Worm (Caenorhabditis elegans) whole organism, L4 larva: ENCODE measurements around the gene F58E6.4.

Source experiments
- D1046.2 ChIP-seq: fragments of 200-800 bp; sonication (Bioruptor generic); IDR thresholded peaks from 2 replicates; pipeline ENCODE4 v1.3.6; 2022; ENCODE audit warnings: missing genetic modification characterization, missing compliant biosample characterization
- F37D6.2 ChIP-seq: sonication (generic microtip); optimal IDR thresholded peaks from 2 replicates; lab custom pipeline; 2016; ENCODE audit warnings: mild to moderate bottlenecking, missing genetic modification characterization, missing compliant biosample characterization
- R02D3.7 ChIP-seq: fragments of 150-350 bp; sonication (generic microtip); optimal IDR thresholded peaks from 3 replicates; lab custom pipeline; 2014; ENCODE audit warnings: missing biosample characterization, missing genetic modification characterization
- T20F7.1 ChIP-seq: fragments of 200-800 bp; sonication (Bioruptor generic); optimal IDR thresholded peaks from 2 replicates; lab custom pipeline; 2018; ENCODE audit warnings: mild to moderate bottlenecking, missing genetic modification characterization, missing compliant biosample characterization
- Y105C5A.15 ChIP-seq: fragments of 200-800 bp; sonication (Bioruptor generic); IDR thresholded peaks from 2 replicates; pipeline ENCODE4 v1.3.6; 2022; ENCODE audit warnings: missing genetic modification characterization, missing compliant biosample characterization
- aha-1 ChIP-seq: fragments of 150-350 bp; peaks from one replicate; lab custom pipeline; 2014; ENCODE audit warnings: missing biosample characterization, missing genetic modification characterization
- ama-1 ChIP-seq: fragments of 150-350 bp; optimal IDR thresholded peaks from 2 replicates; lab custom pipeline; 2014; ENCODE audit warnings: inconsistent platforms, mixed read lengths
- attf-4 ChIP-seq: sonication (generic microtip); optimal IDR thresholded peaks from 3 replicates; lab custom pipeline; 2017; ENCODE audit warnings: missing biosample characterization, missing genetic modification characterization
- ceh-28 ChIP-seq: fragments of 150-350 bp; optimal IDR thresholded peaks from 2 replicates; lab custom pipeline; 2014; ENCODE audit warnings: missing biosample characterization, missing genetic modification reagents, missing genetic modification characterization
- ceh-32 ChIP-seq: sonication (generic microtip); optimal IDR thresholded peaks from 2 replicates; lab custom pipeline; 2016; ENCODE audit warnings: mild to moderate bottlenecking, missing genetic modification characterization, missing compliant biosample characterization; ENCODE audit not compliant: poor library complexity
- ces-1 ChIP-seq: fragments of 150-350 bp; sonication (generic microtip); optimal IDR thresholded peaks from 4 replicates; lab custom pipeline; 2014; ENCODE audit warnings: missing biosample characterization, missing genetic modification reagents, missing genetic modification characterization
- cey-2 ChIP-seq: sonication (generic microtip); optimal IDR thresholded peaks from 3 replicates; lab custom pipeline; 2017; ENCODE audit warnings: missing genetic modification characterization, mild to moderate bottlenecking, missing compliant biosample characterization, antibody characterized with exemption, borderline replicate concordance; ENCODE audit not compliant: insufficient read depth
- ctbp-1 ChIP-seq: fragments of 200-800 bp; sonication (Bioruptor generic); IDR thresholded peaks from 2 replicates; pipeline ENCODE4 v1.3.6; 2022; ENCODE audit warnings: missing genetic modification reagents, missing genetic modification characterization, missing compliant biosample characterization
- dmd-6 ChIP-seq: fragments of 200-800 bp; sonication (Bioruptor generic); IDR thresholded peaks from 2 replicates; pipeline ENCODE4 v1.3.6; 2022; ENCODE audit warnings: missing genetic modification reagents, missing genetic modification characterization, missing compliant biosample characterization
- dpl-1 ChIP-seq: fragments of 150-350 bp; optimal IDR thresholded peaks from 2 replicates; lab custom pipeline; 2014; ENCODE audit warnings: missing biosample characterization, missing genetic modification reagents, missing genetic modification characterization
- fkh-10 ChIP-seq: fragments of 150-350 bp; optimal IDR thresholded peaks from 2 replicates; lab custom pipeline; 2014; ENCODE audit warnings: missing biosample characterization, missing genetic modification reagents, missing genetic modification characterization
- gei-8 ChIP-seq: fragments of 200-800 bp; sonication (Bioruptor generic); optimal IDR thresholded peaks from 2 replicates; lab custom pipeline; 2018; ENCODE audit warnings: mild to moderate bottlenecking, missing genetic modification characterization, missing compliant biosample characterization
- hlh-11 ChIP-seq: fragments of 200-800 bp; sonication (Bioruptor generic); optimal IDR thresholded peaks from 2 replicates; lab custom pipeline; 2018; ENCODE audit warnings: mild to moderate bottlenecking, missing genetic modification characterization, missing compliant biosample characterization
- lsy-2 ChIP-seq, 2 experiments: fragments of 150-350 bp in 1 of 2; sonication (generic microtip) in 1 of 2; optimal IDR thresholded peaks; 2 replicates each; lab custom pipeline; 2014 to 2017; ENCODE audit warnings: missing biosample characterization in 2 of 2, missing genetic modification characterization in 2 of 2
- madf-5 ChIP-seq, 2 experiments: fragments of 200-800 bp; sonication (Bioruptor generic); IDR thresholded peaks; 2 replicates each; pipeline ENCODE4 v1.3.6; 2022; ENCODE audit warnings: missing compliant biosample characterization in 2 of 2, missing genetic modification characterization in 2 of 2
- mdl-1 ChIP-seq, 2 experiments: fragments of 150-350 bp in 1 of 2; sonication (generic microtip) in 1 of 2; optimal IDR thresholded peaks; 2 replicates each; lab custom pipeline; 2014 to 2017; ENCODE audit warnings: missing biosample characterization in 2 of 2, missing genetic modification characterization in 2 of 2
- mxl-2 ChIP-seq: fragments of 200-800 bp; sonication (Bioruptor generic); conservative IDR thresholded peaks from 2 replicates; pipeline ENCODE4 v1.3.6; 2022; ENCODE audit warnings: missing genetic modification reagents, missing genetic modification characterization, missing compliant biosample characterization
- nhr-10 ChIP-seq: fragments of 150-350 bp; optimal IDR thresholded peaks from 2 replicates; lab custom pipeline; 2014; ENCODE audit warnings: missing biosample characterization, missing genetic modification characterization
- nhr-102 ChIP-seq: sonication (generic microtip); optimal IDR thresholded peaks from 2 replicates; lab custom pipeline; 2016; ENCODE audit warnings: mild to moderate bottlenecking, missing genetic modification characterization, moderate library complexity, missing compliant biosample characterization
- nhr-111 ChIP-seq: fragments of 200-800 bp; sonication (Bioruptor generic); optimal IDR thresholded peaks from 2 replicates; lab custom pipeline; 2018; ENCODE audit warnings: mild to moderate bottlenecking, missing genetic modification characterization, missing compliant biosample characterization
- nhr-25 ChIP-seq: sonication (generic microtip); optimal IDR thresholded peaks from 2 replicates; lab custom pipeline; 2017; ENCODE audit warnings: missing genetic modification characterization, mild to moderate bottlenecking, missing compliant biosample characterization, antibody characterized with exemption, moderate library complexity, borderline replicate concordance; ENCODE audit not compliant: insufficient read depth
- rbr-2 ChIP-seq: sonication (generic microtip); optimal IDR thresholded peaks from 2 replicates; lab custom pipeline; 2016; ENCODE audit warnings: missing genotype, missing genetic modification characterization, missing compliant biosample characterization
- sdz-12 ChIP-seq: fragments of 200-800 bp; sonication (Bioruptor generic); optimal IDR thresholded peaks from 2 replicates; lab custom pipeline; 2018; ENCODE audit warnings: mild to moderate bottlenecking, missing genetic modification characterization, missing compliant biosample characterization
- set-16 ChIP-seq: fragments of 200-800 bp; sonication (Bioruptor generic); IDR thresholded peaks from 2 replicates; pipeline ENCODE4 v1.3.6; 2022; ENCODE audit warnings: missing genetic modification reagents, missing genetic modification characterization, missing compliant biosample characterization
- unc-39 ChIP-seq: sonication (generic microtip); optimal IDR thresholded peaks from 2 replicates; lab custom pipeline; 2017; ENCODE audit warnings: missing biosample characterization, missing genetic modification characterization
- unc-62 ChIP-seq, 3 experiments: fragments of 150-350 bp in 1 of 3; sonication (generic microtip); optimal IDR thresholded peaks in 2 of 3; peaks in 1 of 3; 1 replicate in 1 of 3; 2 replicates in 2 of 3; lab custom pipeline; 2014 to 2017; ENCODE audit warnings: missing biosample characterization in 3 of 3, missing genetic modification characterization in 3 of 3, missing genetic modification reagents in 3 of 3, missing genotype in 1 of 3

Gene F58E6.4

ce11 chrV:9768828-9769778, 18.9 kb upstream of the F58E6.4 start, which contains the start of gene unc-42:
TSS of gene unc-42 (minus strand) at chrV:9769391.
- no peak for TF ChIP-seq hlh-11
- TF ChIP-seq aha-1 (tag; lab: Kevin White, UChicago), result peak; percentile 2
- no peak for TF ChIP-seq mxl-2
- peak in 1 of 2 experiments; percentile 4 for TF ChIP-seq unc-62 (GFP tag; optimal IDR thresholded peaks at IDR 0.05 in 1 of 2; lab: Kevin White, UChicago)
- no peak for TF ChIP-seq unc-62 (tag; optimal IDR thresholded peaks at IDR 0.05; lab: Kevin White, UChicago)
- peak; percentile 70 for TF ChIP-seq ctbp-1 (GFP tag; lab: Robert Waterston, UW)
- TF ChIP-seq set-16 (GFP tag; lab: Robert Waterston, UW), result peak; percentile 93
- TF ChIP-seq ces-1, result peak; percentile 100
- no peak for TF ChIP-seq nhr-102 (tag; lab: Kevin White, UChicago)
- no peak for TF ChIP-seq cey-2 (tag; lab: Kevin White, UChicago)
- no peak for TF ChIP-seq madf-5 (GFP tag; IDR thresholded peaks at IDR 0.05; lab: Robert Waterston, UW)
- peak in 1 of 2 experiments; percentile 40 for TF ChIP-seq lsy-2 (tag; optimal IDR thresholded peaks at IDR 0.05; lab: Kevin White, UChicago)
- TF ChIP-seq gei-8 (GFP tag; lab: Kevin White, UChicago), result no peak
- TF ChIP-seq fkh-10, result peak; percentile 73
- no peak for TF ChIP-seq attf-4 (tag; lab: Kevin White, UChicago)
- TF ChIP-seq dpl-1 (GFP tag; lab: Kevin White, UChicago), result no peak
- TF ChIP-seq nhr-25 (tag; lab: Kevin White, UChicago), result no peak
- TF ChIP-seq T20F7.1 (GFP tag; lab: Kevin White, UChicago), result no peak

ce11 chrV:9767941-9768340, 17.7 kb upstream of the F58E6.4 start:
- TF ChIP-seq ctbp-1 (GFP tag; lab: Robert Waterston, UW) (peak; percentile 68), ces-1 (peak; percentile 96), F37D6.2 (no peak), fkh-10 (peak; percentile 30), mdl-1 (tag; optimal IDR thresholded peaks at IDR 0.05; lab: Kevin White, UChicago) (no peak), rbr-2 (no peak), dmd-6 (GFP tag; lab: Robert Waterston, UW) (no peak)

- TF ChIP-seq rbr-2, result peak; percentile 22
- no peak for TF ChIP-seq nhr-25 (tag; lab: Kevin White, UChicago)
- TF ChIP-seq lsy-2 (tag; optimal IDR thresholded peaks at IDR 0.05; lab: Kevin White, UChicago), result peak; percentile 6 to 83
- TF ChIP-seq set-16 (GFP tag; lab: Robert Waterston, UW), result no peak
- no peak for TF ChIP-seq nhr-10
- no peak for TF ChIP-seq Y105C5A.15
- TF ChIP-seq R02D3.7 (tag; lab: Kevin White, UChicago), result no peak
- TF ChIP-seq unc-39 (tag; lab: Kevin White, UChicago), result no peak
- TF ChIP-seq ama-1 (lab: Kevin White, UChicago), result no peak
- TF ChIP-seq ceh-32 (tag; lab: Kevin White, UChicago), result peak; percentile 14
- no peak for TF ChIP-seq nhr-111 (GFP tag; lab: Kevin White, UChicago)
- no peak for TF ChIP-seq D1046.2
- no peak for TF ChIP-seq sdz-12 (GFP tag; lab: Kevin White, UChicago)
- no peak for TF ChIP-seq F37D6.2
- TF ChIP-seq fkh-10, result peak; percentile 97
- TF ChIP-seq ces-1, result peak; percentile 100
- TF ChIP-seq aha-1 (tag; lab: Kevin White, UChicago), result peak; percentile 71
- TF ChIP-seq ceh-28 (tag; lab: Kevin White, UChicago), result no peak
Measured at ce11 chrV:9765622-9766021, 15.4 kb upstream of the F58E6.4 start.

ce11 chrV:9764552-9764951, 14.3 kb upstream of the F58E6.4 start:
- peak in 1 of 2 experiments; percentile 97 for TF ChIP-seq unc-62 (GFP tag; optimal IDR thresholded peaks at IDR 0.05 in 1 of 2; lab: Kevin White, UChicago)
- TF ChIP-seq unc-62 (tag; optimal IDR thresholded peaks at IDR 0.05; lab: Kevin White, UChicago), result no peak
- TF ChIP-seq set-16 (GFP tag; lab: Robert Waterston, UW), result no peak
